Fruit fly (Drosophila melanogaster) whole organism, embryonic: ENCODE results near the gene Slip1.

Experiments
- BEAF-32 ChIP-seq: fragments of 200-800 bp; sonication (Bioruptor generic); optimal IDR thresholded peaks from 3 replicates; lab custom pipeline; 2017; ENCODE audit warnings: missing biosample characterization, missing genetic modification characterization, mild to moderate bottlenecking, moderate library complexity, missing genetic modification reagents
- CG12219 ChIP-seq: fragments of 200-800 bp; sonication (Bioruptor generic); optimal IDR thresholded peaks from 3 replicates; lab custom pipeline; 2018; ENCODE audit warnings: missing biosample characterization, mild to moderate bottlenecking, missing genetic modification characterization
- CG13296 ChIP-seq: fragments of 200-800 bp; sonication (Bioruptor generic); optimal IDR thresholded peaks from 3 replicates; lab custom pipeline; 2018; ENCODE audit warnings: missing biosample characterization, mild to moderate bottlenecking, missing genetic modification characterization
- CG13775 ChIP-seq: fragments of 200-800 bp; sonication (Bioruptor generic); optimal IDR thresholded peaks from 3 replicates; lab custom pipeline; 2017; ENCODE audit warnings: missing biosample characterization, mild to moderate bottlenecking, missing genetic modification characterization
- CG14441 ChIP-seq: fragments of 200-800 bp; sonication (Bioruptor generic); IDR thresholded peaks from 2 replicates; pipeline ENCODE4 v1.3.6; 2022; ENCODE audit warnings: missing biosample characterization, missing genetic modification characterization
- CG14965 ChIP-seq: fragments of 200-800 bp; sonication (Bioruptor generic); optimal IDR thresholded peaks from 2 replicates; lab custom pipeline; 2016; ENCODE audit warnings: missing biosample characterization, missing genetic modification characterization, borderline replicate concordance
- CG15696 ChIP-seq: fragments of 200-800 bp; sonication (Bioruptor generic); optimal IDR thresholded peaks from 2 replicates; lab custom pipeline; 2019; ENCODE audit warnings: missing biosample characterization, mild to moderate bottlenecking, missing genetic modification characterization, moderate library complexity
- CG16779 ChIP-seq: fragments of 200-800 bp; sonication (Bioruptor generic); IDR thresholded peaks from 2 replicates; pipeline ENCODE4 v1.3.6; 2022; ENCODE audit warnings: missing biosample characterization, missing genetic modification characterization
- CG17186 ChIP-seq: fragments of 200-800 bp; sonication (Bioruptor generic); optimal IDR thresholded peaks from 3 replicates; lab custom pipeline; 2017; ENCODE audit warnings: missing biosample characterization, missing genetic modification reagents, missing genetic modification characterization
- CG17359 ChIP-seq: fragments of 200-800 bp; sonication (Bioruptor generic); optimal IDR thresholded peaks from 3 replicates; lab custom pipeline; 2018; ENCODE audit warnings: missing biosample characterization, mild to moderate bottlenecking, missing genetic modification characterization, moderate library complexity
- CG17829 ChIP-seq: fragments of 200-800 bp; optimal IDR thresholded peaks from 2 replicates; lab custom pipeline; 2019; ENCODE audit warnings: missing biosample characterization, mild to moderate bottlenecking, missing genetic modification characterization, moderate library complexity
- CG18764 ChIP-seq: fragments of 200-800 bp; sonication (Bioruptor generic); optimal IDR thresholded peaks from 3 replicates; lab custom pipeline; 2016; ENCODE audit warnings: missing biosample characterization, missing genetic modification characterization
- CG2116 ChIP-seq: fragments of 200-800 bp; sonication (Bioruptor generic); optimal IDR thresholded peaks from 3 replicates; lab custom pipeline; 2018; ENCODE audit warnings: missing biosample characterization, mild to moderate bottlenecking, missing genetic modification characterization
- CG2120 ChIP-seq: fragments of 200-800 bp; sonication (Bioruptor generic); optimal IDR thresholded peaks from 3 replicates; lab custom pipeline; 2016; ENCODE audit warnings: missing biosample characterization, missing genetic modification characterization
- CG31441 ChIP-seq: fragments of 200-800 bp; sonication (Bioruptor generic); IDR thresholded peaks from 2 replicates; pipeline ENCODE4 v1.3.6; 2022; ENCODE audit warnings: missing biosample characterization, missing genetic modification characterization
- CG3163 ChIP-seq: fragments of 200-800 bp; sonication (Bioruptor generic); optimal IDR thresholded peaks from 3 replicates; lab custom pipeline; 2016; ENCODE audit warnings: missing biosample characterization, missing genetic modification characterization
- CG42726 ChIP-seq: fragments of 200-800 bp; sonication (Bioruptor generic); IDR thresholded peaks from 2 replicates; pipeline ENCODE4 v1.3.6; 2022; ENCODE audit warnings: missing biosample characterization, missing genetic modification characterization; ENCODE audit not compliant: partially characterized antibody
- CG4328 ChIP-seq: fragments of 200-800 bp; sonication (Bioruptor generic); optimal IDR thresholded peaks from 3 replicates; lab custom pipeline; 2017; ENCODE audit warnings: missing biosample characterization, missing genetic modification reagents, missing genetic modification characterization
- CG7839 ChIP-seq: fragments of 200-800 bp; sonication (Bioruptor generic); optimal IDR thresholded peaks from 3 replicates; lab custom pipeline; 2018; ENCODE audit warnings: missing biosample characterization, mild to moderate bottlenecking, missing genetic modification characterization, moderate library complexity
- CG8924 ChIP-seq: fragments of 200-800 bp; optimal IDR thresholded peaks from 3 replicates; lab custom pipeline; 2019; ENCODE audit warnings: missing biosample characterization, mild to moderate bottlenecking, missing genetic modification characterization, moderate library complexity
- CG9932 ChIP-seq: fragments of 200-800 bp; sonication (Bioruptor generic); IDR thresholded peaks from 2 replicates; pipeline ENCODE4 v1.3.6; 2022; ENCODE audit warnings: missing biosample characterization, missing genetic modification characterization
- Eip74EF ChIP-seq, 2 experiments: fragments of 200-800 bp in 1 of 2; fragments of >200 bp in 1 of 2; sonication (Bioruptor generic) in 1 of 2; optimal IDR thresholded peaks; 2 replicates each; lab custom pipeline; 2017 to 2019; ENCODE audit warnings: missing biosample characterization in 2 of 2, missing genetic modification characterization in 2 of 2, mild to moderate bottlenecking in 1 of 2, moderate library complexity in 1 of 2
- Fer3 ChIP-seq: fragments of 200-800 bp; sonication (Bioruptor generic); optimal IDR thresholded peaks from 2 replicates; lab custom pipeline; 2018; ENCODE audit warnings: missing biosample characterization, mild to moderate bottlenecking, missing genetic modification characterization, moderate library complexity
- HLH3B ChIP-seq: fragments of 200-800 bp; sonication (Bioruptor generic); IDR thresholded peaks from 2 replicates; pipeline ENCODE4 v1.3.6; 2022; ENCODE audit warnings: missing biosample characterization, missing genetic modification characterization
- Max ChIP-seq: fragments of 200-800 bp; sonication (Bioruptor generic); optimal IDR thresholded peaks from 2 replicates; lab custom pipeline; 2016; ENCODE audit warnings: missing biosample characterization, mild to moderate bottlenecking, missing genetic modification characterization
- Meics ChIP-seq: fragments of 200-800 bp; sonication (Bioruptor generic); optimal IDR thresholded peaks from 2 replicates; lab custom pipeline; 2017; ENCODE audit warnings: missing biosample characterization, mild to moderate bottlenecking, missing genetic modification characterization
- Nf-YA ChIP-seq: fragments of 200-800 bp; sonication (Bioruptor generic); IDR thresholded peaks from 2 replicates; pipeline ENCODE4 v1.3.6; 2022; ENCODE audit warnings: missing biosample characterization, missing genetic modification characterization
- Pdp1 ChIP-seq, 2 experiments: fragments of 200-800 bp; sonication (Bioruptor generic); optimal IDR thresholded peaks; 3 replicates each; lab custom pipeline; 2016; ENCODE audit warnings: missing biosample characterization in 2 of 2, missing genetic modification characterization in 2 of 2, mild to moderate bottlenecking in 1 of 2, moderate library complexity in 1 of 2
- Sry-δ ChIP-seq: fragments of 200-800 bp; sonication (Bioruptor generic); optimal IDR thresholded peaks from 2 replicates; lab custom pipeline; 2016; ENCODE audit warnings: missing biosample characterization, missing genetic modification characterization
- amos ChIP-seq: fragments of 200-800 bp; sonication (Bioruptor generic); IDR thresholded peaks from 2 replicates; pipeline ENCODE4 v1.3.6; 2022; ENCODE audit warnings: missing biosample characterization, missing genetic modification characterization; ENCODE audit not compliant: partially characterized antibody
- chif ChIP-seq, 2 experiments: fragments of 200-800 bp; sonication (Bioruptor generic); optimal IDR thresholded peaks; 3 replicates each; lab custom pipeline; 2016; ENCODE audit warnings: missing biosample characterization in 2 of 2, missing genetic modification characterization in 2 of 2
- chinmo ChIP-seq: fragments of 200-800 bp; sonication (Bioruptor generic); IDR thresholded peaks from 4 replicates; pipeline ENCODE4 v1.3.6; 2022; ENCODE audit warnings: missing biosample characterization, missing genetic modification characterization; ENCODE audit not compliant: partially characterized antibody
- dmrt99B ChIP-seq: fragments of 200-800 bp; sonication (Bioruptor generic); optimal IDR thresholded peaks from 2 replicates; lab custom pipeline; 2018; ENCODE audit warnings: missing biosample characterization, mild to moderate bottlenecking, missing genetic modification characterization, moderate library complexity
- fd102C ChIP-seq: fragments of 200-800 bp; sonication (Bioruptor generic); optimal IDR thresholded peaks from 2 replicates; lab custom pipeline; 2018; ENCODE audit warnings: missing biosample characterization, mild to moderate bottlenecking, missing genetic modification characterization, moderate library complexity
- gfzf ChIP-seq: fragments of 200-800 bp; sonication (Bioruptor generic); optimal IDR thresholded peaks from 2 replicates; lab custom pipeline; 2016; ENCODE audit warnings: missing biosample characterization, mild to moderate bottlenecking, missing genetic modification characterization, moderate library complexity
- luna ChIP-seq: fragments of 200-800 bp; sonication (Bioruptor generic); optimal IDR thresholded peaks from 2 replicates; lab custom pipeline; 2016; ENCODE audit warnings: missing biosample characterization, missing genetic modification characterization
- nau ChIP-seq: fragments of 200-800 bp; sonication (Bioruptor generic); optimal IDR thresholded peaks from 3 replicates; lab custom pipeline; 2017; ENCODE audit warnings: missing biosample characterization, mild to moderate bottlenecking, missing genetic modification characterization, missing genetic modification reagents
- nom ChIP-seq: fragments of 200-800 bp; sonication (Bioruptor generic); optimal IDR thresholded peaks from 2 replicates; lab custom pipeline; 2017; ENCODE audit warnings: missing biosample characterization, missing genetic modification characterization, mild to moderate bottlenecking, moderate library complexity, missing genetic modification reagents
- onecut ChIP-seq: fragments of 200-800 bp; sonication (Bioruptor generic); IDR thresholded peaks from 2 replicates; pipeline ENCODE4 v1.3.6; 2022; ENCODE audit warnings: missing biosample characterization, missing genetic modification characterization
- phol ChIP-seq: fragments of 200-800 bp; sonication (Bioruptor generic); optimal IDR thresholded peaks from 3 replicates; lab custom pipeline; 2018; ENCODE audit warnings: missing biosample characterization, mild to moderate bottlenecking, missing genetic modification characterization, moderate library complexity
- pnt ChIP-seq: fragments of 200-800 bp; sonication (Bioruptor generic); optimal IDR thresholded peaks from 3 replicates; lab custom pipeline; 2016; ENCODE audit warnings: missing biosample characterization, missing genetic modification characterization
- salm ChIP-seq: fragments of 200-800 bp; sonication (Bioruptor generic); optimal IDR thresholded peaks from 2 replicates; lab custom pipeline; 2018; ENCODE audit warnings: missing biosample characterization, mild to moderate bottlenecking, missing genetic modification characterization
- sqz ChIP-seq: fragments of 200-800 bp; sonication (Bioruptor generic); optimal IDR thresholded peaks from 3 replicates; lab custom pipeline; 2018; ENCODE audit warnings: missing biosample characterization, mild to moderate bottlenecking, missing genetic modification characterization
- stc ChIP-seq: fragments of 200-800 bp; sonication (Bioruptor generic); IDR thresholded peaks from 2 replicates; pipeline ENCODE4 v1.3.6; 2022; ENCODE audit warnings: missing biosample characterization, missing genetic modification characterization
- stwl ChIP-seq: fragments of 200-800 bp; sonication (Bioruptor generic); optimal IDR thresholded peaks from 3 replicates; lab custom pipeline; 2018; ENCODE audit warnings: missing biosample characterization, mild to moderate bottlenecking, missing genetic modification characterization, moderate library complexity
- tin ChIP-seq: fragments of 200-800 bp; sonication (Bioruptor generic); optimal IDR thresholded peaks from 3 replicates; lab custom pipeline; 2016; ENCODE audit warnings: missing biosample characterization, missing genetic modification characterization
- unc-4 ChIP-seq: fragments of 200-800 bp; sonication (Bioruptor generic); IDR thresholded peaks from 2 replicates; pipeline ENCODE4 v1.3.6; 2022; ENCODE audit warnings: missing biosample characterization, missing genetic modification characterization; ENCODE audit not compliant: partially characterized antibody
- vnd ChIP-seq: fragments of 200-800 bp; sonication (Bioruptor generic); IDR thresholded peaks from 3 replicates; pipeline ENCODE4 v1.3.6; 2022; ENCODE audit warnings: missing biosample characterization, missing genetic modification characterization; ENCODE audit not compliant: partially characterized antibody
- yki ChIP-seq: fragments of >200 bp; optimal IDR thresholded peaks from 3 replicates; lab custom pipeline; 2018
- zf30C ChIP-seq: fragments of 200-800 bp; sonication (Bioruptor generic); optimal IDR thresholded peaks from 3 replicates; lab custom pipeline; 2018; ENCODE audit warnings: missing biosample characterization, mild to moderate bottlenecking, missing genetic modification characterization

Slip1 gene

DNA sequence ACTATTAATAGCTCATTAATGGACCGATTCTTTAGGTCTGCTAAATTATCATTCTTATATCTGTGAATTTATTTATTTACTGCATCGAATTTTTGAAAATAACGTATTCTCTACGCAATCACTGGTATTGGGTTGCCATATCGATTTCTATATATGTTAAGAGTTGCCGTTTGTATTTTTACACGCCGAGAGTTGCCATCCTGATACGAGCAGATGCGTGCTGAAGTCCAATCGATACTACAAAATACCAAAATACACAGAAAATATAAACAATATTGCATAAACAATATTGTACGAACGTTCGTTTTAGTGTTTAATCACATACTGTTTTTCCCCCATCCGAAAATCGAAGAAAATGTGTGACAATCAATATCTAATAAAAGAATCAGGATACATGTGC, 34.0 kb downstream of the Slip1 start, which contains the start of gene ey (continued):
- TF ChIP-seq salm = no peak
- no peak for TF ChIP-seq sqz (GFP tag; lab: Kevin White, UChicago)
- no peak for TF ChIP-seq CG9932 (GFP tag; lab: Robert Waterston, UW)
- no peak for TF ChIP-seq CG12219
- peak; percentile 25 for TF ChIP-seq CG17829 (tag; lab: Kevin White, UChicago)
- no peak for TF ChIP-seq CG13775 (GFP tag; lab: Kevin White, UChicago)
- TF ChIP-seq CG2120 = peak; percentile 33
- no peak for TF ChIP-seq CG16779
- no peak for TF ChIP-seq CG31441 (GFP tag; lab: Robert Waterston, UW)
- TF ChIP-seq nom = peak; percentile 69
- TF ChIP-seq Sry-δ = peak; percentile 38
- no peak for TF ChIP-seq Meics (GFP tag; lab: Kevin White, UChicago)
- TF ChIP-seq phol (tag; lab: Kevin White, UChicago) = peak; percentile 15
- TF ChIP-seq fd102C (GFP tag; lab: Kevin White, UChicago) = no peak
- TF ChIP-seq gfzf (GFP tag; lab: Kevin White, UChicago) = peak; percentile 55
- no peak for TF ChIP-seq CG14965 (GFP tag; lab: Kevin White, UChicago)
- no peak for TF ChIP-seq CG18764
- TF ChIP-seq CG8924 (tag; lab: Kevin White, UChicago) = peak; percentile 81
- TF ChIP-seq Eip74EF (GFP tag; optimal IDR thresholded peaks at IDR 0.05; lab: Kevin White, UChicago) = no peak
- peak; percentile 1 for TF ChIP-seq CG17359 (tag; lab: Kevin White, UChicago)
- TF ChIP-seq unc-4 (GFP tag; lab: Robert Waterston, UW) = no peak
- TF ChIP-seq Fer3 (tag; lab: Kevin White, UChicago) = peak; percentile 17
- no peak for TF ChIP-seq CG15696 (tag; lab: Kevin White, UChicago)
- no peak for TF ChIP-seq nau (GFP tag; lab: Kevin White, UChicago)
- TF ChIP-seq Nf-YA (GFP tag; lab: Robert Waterston, UW) = no peak
- no peak for TF ChIP-seq Max (GFP tag; lab: Kevin White, UChicago)
- TF ChIP-seq CG13296 (GFP tag; lab: Kevin White, UChicago) = peak; percentile 13
- TF ChIP-seq CG7839 (tag; lab: Kevin White, UChicago) = no peak
- TF ChIP-seq amos (GFP tag; lab: Robert Waterston, UW) = peak; percentile 41; the same call in 1 of the 2 replicates
- TF ChIP-seq CG14441 = no peak
- no peak for TF ChIP-seq stc
- 0 out of 4 replicates have a peak, but pooled peaks have one; percentile 37 for TF ChIP-seq chinmo
- no peak for TF ChIP-seq HLH3B (GFP tag; lab: Robert Waterston, UW)
- TF ChIP-seq onecut (GFP tag; lab: Robert Waterston, UW) = peak; percentile 88
- no peak for TF ChIP-seq pnt
- TF ChIP-seq stwl = peak; percentile 84
- no peak for TF ChIP-seq luna
- TF ChIP-seq Pdp1 (GFP tag; optimal IDR thresholded peaks at IDR 0.05; lab: Kevin White, UChicago) = peak in 1 of 2 experiments; percentile 93
- peak; percentile 53 for TF ChIP-seq BEAF-32
- no peak for TF ChIP-seq vnd
- no peak for TF ChIP-seq CG42726 (GFP tag; lab: Robert Waterston, UW)
- no peak for TF ChIP-seq dmrt99B (tag; lab: Kevin White, UChicago)
- TF ChIP-seq CG3163 (GFP tag; lab: Kevin White, UChicago) = peak; percentile 17
- TF ChIP-seq chif (GFP tag; optimal IDR thresholded peaks at IDR 0.05; lab: Kevin White, UChicago) = peak in 1 of 2 experiments; percentile 9
- TF ChIP-seq CG17186 = peak; percentile 41
- TF ChIP-seq zf30C (GFP tag; lab: Kevin White, UChicago) = peak; percentile 53
- TF ChIP-seq CG4328 (GFP tag; lab: Kevin White, UChicago) = no peak
- no peak for TF ChIP-seq tin
- peak; percentile 67 for TF ChIP-seq CG2116
- TF ChIP-seq yki (lab: Kevin White, UChicago) = no peak
